Fruit fly (Drosophila melanogaster) whole organism, embryonic: ENCODE data around the gene CG14851.
A peak's percentile ranks its signal among the peaks of the same experiment; 100 is the strongest.

Experiments used
- BEAF-32 ChIP-seq: fragments of 200-800 bp; sonication (Bioruptor generic); optimal IDR thresholded peaks from 3 replicates; lab custom pipeline; 2017; ENCODE audit warnings: missing biosample characterization, missing genetic modification characterization, mild to moderate bottlenecking, moderate library complexity, missing genetic modification reagents
- Blimp-1 ChIP-seq: fragments of 200-800 bp; sonication (Bioruptor generic); optimal IDR thresholded peaks from 3 replicates; lab custom pipeline; 2018; ENCODE audit warnings: missing biosample characterization, missing genetic modification characterization, mild to moderate bottlenecking, moderate library complexity, missing genetic modification reagents
- CG11456 ChIP-seq: fragments of 200-800 bp; sonication (Bioruptor generic); IDR thresholded peaks from 3 replicates; pipeline ENCODE4 v1.3.6; 2022; ENCODE audit warnings: missing biosample characterization, missing genetic modification characterization
- CG12236 ChIP-seq: fragments of 200-800 bp; sonication (Bioruptor generic); optimal IDR thresholded peaks from 2 replicates; lab custom pipeline; 2016; ENCODE audit warnings: missing biosample characterization, missing genetic modification characterization
- CG13424 ChIP-seq: fragments of 200-800 bp; sonication (Bioruptor generic); optimal IDR thresholded peaks from 2 replicates; lab custom pipeline; 2019; ENCODE audit warnings: missing biosample characterization, mild to moderate bottlenecking, missing genetic modification characterization, moderate library complexity
- CG14667 ChIP-seq: fragments of 200-800 bp; sonication (Bioruptor generic); IDR thresholded peaks from 2 replicates; pipeline ENCODE4 v1.3.6; 2022; ENCODE audit warnings: missing biosample characterization, missing genetic modification characterization
- CG14965 ChIP-seq: fragments of 200-800 bp; sonication (Bioruptor generic); optimal IDR thresholded peaks from 2 replicates; lab custom pipeline; 2016; ENCODE audit warnings: missing biosample characterization, missing genetic modification characterization, borderline replicate concordance
- CG16813 ChIP-seq: fragments of 200-800 bp; sonication (Bioruptor generic); IDR thresholded peaks from 3 replicates; pipeline ENCODE4 v1.3.6; 2022; ENCODE audit warnings: missing biosample characterization, missing genetic modification characterization; ENCODE audit not compliant: partially characterized antibody
- CG17912 ChIP-seq: fragments of 200-800 bp; sonication (Bioruptor generic); optimal IDR thresholded peaks from 2 replicates; lab custom pipeline; 2018; ENCODE audit warnings: missing biosample characterization, mild to moderate bottlenecking, missing genetic modification characterization
- CG1832 ChIP-seq: fragments of 200-800 bp; sonication (Bioruptor generic); optimal IDR thresholded peaks from 2 replicates; lab custom pipeline; 2017; ENCODE audit warnings: missing biosample characterization, mild to moderate bottlenecking, missing genetic modification characterization, inconsistent platforms
- CG18476 ChIP-seq: fragments of 200-800 bp; sonication (Bioruptor generic); optimal IDR thresholded peaks from 2 replicates; lab custom pipeline; 2016; ENCODE audit warnings: missing biosample characterization, mild to moderate bottlenecking, missing genetic modification characterization
- CG3281 ChIP-seq: fragments of 200-800 bp; sonication (Bioruptor generic); optimal IDR thresholded peaks from 3 replicates; lab custom pipeline; 2017; ENCODE audit warnings: missing biosample characterization, mild to moderate bottlenecking, missing genetic modification characterization
- CG33213 ChIP-seq: fragments of 200-800 bp; sonication (Bioruptor generic); optimal IDR thresholded peaks from 3 replicates; lab custom pipeline; 2016; ENCODE audit warnings: missing biosample characterization, missing genetic modification characterization
- CG3838 ChIP-seq: fragments of 200-800 bp; sonication (Bioruptor generic); optimal IDR thresholded peaks from 3 replicates; lab custom pipeline; 2016; ENCODE audit warnings: missing biosample characterization, missing genetic modification characterization
- CG4360 ChIP-seq: fragments of 200-800 bp; sonication (Bioruptor generic); IDR thresholded peaks from 2 replicates; pipeline ENCODE4 v1.3.6; 2022; ENCODE audit warnings: missing biosample characterization, missing genetic modification characterization
- CG4617 ChIP-seq: fragments of 200-800 bp; sonication (Bioruptor generic); optimal IDR thresholded peaks from 3 replicates; lab custom pipeline; 2016; ENCODE audit warnings: missing biosample characterization, missing genetic modification characterization, borderline replicate concordance
- CG4820 ChIP-seq: fragments of 200-800 bp; sonication (Bioruptor generic); optimal IDR thresholded peaks from 3 replicates; lab custom pipeline; 2016; ENCODE audit warnings: missing biosample characterization, missing genetic modification characterization
- CG6791 ChIP-seq: fragments of 200-800 bp; sonication (Bioruptor generic); IDR thresholded peaks from 3 replicates; pipeline ENCODE4 v1.3.6; 2022; ENCODE audit warnings: missing biosample characterization, missing genetic modification characterization; ENCODE audit not compliant: partially characterized antibody
- CG9437 ChIP-seq: fragments of 200-800 bp; sonication (Bioruptor generic); optimal IDR thresholded peaks from 2 replicates; lab custom pipeline; 2018; ENCODE audit warnings: missing biosample characterization, mild to moderate bottlenecking, missing genetic modification characterization
- CHES-1-like ChIP-seq: fragments of 200-800 bp; sonication (Bioruptor generic); optimal IDR thresholded peaks from 2 replicates; lab custom pipeline; 2016; ENCODE audit warnings: missing biosample characterization, missing genetic modification characterization
- CrebB ChIP-seq: fragments of 200-800 bp; sonication (Bioruptor generic); optimal IDR thresholded peaks from 3 replicates; lab custom pipeline; 2018; ENCODE audit warnings: missing biosample characterization, mild to moderate bottlenecking, missing genetic modification characterization
- Doc2 ChIP-seq: fragments of 200-800 bp; sonication (Bioruptor generic); IDR thresholded peaks from 2 replicates; pipeline ENCODE4 v1.3.6; 2022; ENCODE audit warnings: missing biosample characterization, missing genetic modification characterization
- Doc3 ChIP-seq: fragments of 200-800 bp; sonication (Bioruptor generic); IDR thresholded peaks from 3 replicates; pipeline ENCODE4 v1.3.6; 2022; ENCODE audit warnings: missing biosample characterization, missing genetic modification characterization; ENCODE audit not compliant: partially characterized antibody
- Dp ChIP-seq: fragments of 200-800 bp; sonication (Bioruptor generic); optimal IDR thresholded peaks from 2 replicates; lab custom pipeline; 2018; ENCODE audit warnings: missing biosample characterization, mild to moderate bottlenecking, missing genetic modification characterization, moderate library complexity
- E2f1 ChIP-seq: fragments of 200-800 bp; sonication (Bioruptor generic); IDR thresholded peaks from 2 replicates; pipeline ENCODE4 v1.3.6; 2022; ENCODE audit warnings: missing biosample characterization, missing genetic modification characterization
- HmgZ ChIP-seq: fragments of 200-800 bp; sonication (Bioruptor generic); optimal IDR thresholded peaks from 2 replicates; lab custom pipeline; 2018; ENCODE audit warnings: missing biosample characterization, mild to moderate bottlenecking, missing genetic modification characterization
- Hmx ChIP-seq: fragments of 200-800 bp; sonication (Bioruptor generic); optimal IDR thresholded peaks from 2 replicates; lab custom pipeline; 2016; ENCODE audit warnings: missing biosample characterization, missing genetic modification characterization
- Nf-YA ChIP-seq: fragments of 200-800 bp; sonication (Bioruptor generic); IDR thresholded peaks from 2 replicates; pipeline ENCODE4 v1.3.6; 2022; ENCODE audit warnings: missing biosample characterization, missing genetic modification characterization
- Sry-β ChIP-seq: fragments of 200-800 bp; sonication (Bioruptor generic); optimal IDR thresholded peaks from 2 replicates; lab custom pipeline; 2018; ENCODE audit warnings: missing biosample characterization, mild to moderate bottlenecking, missing genetic modification characterization, moderate library complexity
- al ChIP-seq: fragments of 200-800 bp; sonication (Bioruptor generic); IDR thresholded peaks from 2 replicates; pipeline ENCODE4 v1.3.6; 2022; ENCODE audit warnings: missing biosample characterization, missing genetic modification characterization
- aop ChIP-seq: fragments of 200-800 bp; sonication (Bioruptor generic); IDR thresholded peaks from 2 replicates; pipeline ENCODE4 v1.3.6; 2022; ENCODE audit warnings: missing biosample characterization, missing genetic modification characterization
- bigmax ChIP-seq: fragments of 200-800 bp; sonication (Bioruptor generic); optimal IDR thresholded peaks from 2 replicates; lab custom pipeline; 2018; ENCODE audit warnings: missing biosample characterization, mild to moderate bottlenecking, missing genetic modification characterization
- bsh ChIP-seq, 2 experiments: fragments of 200-800 bp; sonication (Bioruptor generic); optimal IDR thresholded peaks; 2 replicates each; lab custom pipeline; 2017 to 2018; ENCODE audit warnings: mild to moderate bottlenecking in 2 of 2, missing biosample characterization in 2 of 2, missing genetic modification characterization in 2 of 2, moderate library complexity in 1 of 2
- btn ChIP-seq: fragments of 200-800 bp; sonication (Bioruptor generic); optimal IDR thresholded peaks from 2 replicates; lab custom pipeline; 2016; ENCODE audit warnings: missing biosample characterization, missing genetic modification characterization
- dpn ChIP-seq, 2 experiments: fragments of 200-800 bp; sonication (Bioruptor generic); optimal IDR thresholded peaks; 3 replicates each; lab custom pipeline; 2016; ENCODE audit warnings: missing biosample characterization in 2 of 2, missing genetic modification characterization in 2 of 2
- fd64A ChIP-seq: fragments of 200-800 bp; sonication (Bioruptor generic); optimal IDR thresholded peaks from 3 replicates; lab custom pipeline; 2018; ENCODE audit warnings: missing biosample characterization, mild to moderate bottlenecking, missing genetic modification characterization
- gcm2 ChIP-seq: fragments of 200-800 bp; sonication (Bioruptor generic); optimal IDR thresholded peaks from 2 replicates; lab custom pipeline; 2016; ENCODE audit warnings: missing biosample characterization, missing genetic modification characterization
- hbn ChIP-seq: fragments of 200-800 bp; sonication (Bioruptor generic); IDR thresholded peaks from 2 replicates; pipeline ENCODE4 v1.3.6; 2022; ENCODE audit warnings: missing biosample characterization, missing genetic modification characterization; ENCODE audit not compliant: partially characterized antibody
- ken ChIP-seq: fragments of 200-800 bp; sonication (Bioruptor generic); IDR thresholded peaks from 3 replicates; pipeline ENCODE4 v1.3.6; 2022; ENCODE audit warnings: missing biosample characterization, missing genetic modification characterization
- mld ChIP-seq: fragments of 200-800 bp; sonication (Bioruptor generic); IDR thresholded peaks from 3 replicates; pipeline ENCODE4 v1.3.6; 2022; ENCODE audit warnings: missing biosample characterization, missing genetic modification characterization; ENCODE audit not compliant: partially characterized antibody
- nerfin-1 ChIP-seq: fragments of 200-800 bp; sonication (Bioruptor generic); optimal IDR thresholded peaks from 3 replicates; lab custom pipeline; 2019; ENCODE audit warnings: missing biosample characterization, mild to moderate bottlenecking, missing genetic modification characterization, moderate library complexity
- peb ChIP-seq: fragments of 200-800 bp; sonication (Bioruptor generic); IDR thresholded peaks from 2 replicates; pipeline ENCODE4 v1.3.6; 2022; ENCODE audit warnings: missing biosample characterization, missing genetic modification characterization
- pzg ChIP-seq: fragments of 200-800 bp; sonication (Bioruptor generic); optimal IDR thresholded peaks from 3 replicates; lab custom pipeline; 2018; ENCODE audit warnings: missing biosample characterization, mild to moderate bottlenecking, missing genetic modification characterization, moderate library complexity
- sc ChIP-seq, 3 experiments: fragments of >200 bp in 2 of 3; fragments of 200-800 bp in 1 of 3; sonication (Bioruptor generic) in 1 of 3; optimal IDR thresholded peaks; 2 replicates in 2 of 3; 3 replicates in 1 of 3; lab custom pipeline; 2017; ENCODE audit warnings: mild to moderate bottlenecking in 1 of 3, missing biosample characterization in 1 of 3, missing genetic modification characterization in 1 of 3, missing genetic modification reagents in 1 of 3
- sens-2 ChIP-seq: fragments of 200-800 bp; sonication (Bioruptor generic); IDR thresholded peaks from 2 replicates; pipeline ENCODE4 v1.3.6; 2022; ENCODE audit warnings: missing biosample characterization, missing genetic modification characterization
- trem ChIP-seq: fragments of 200-800 bp; optimal IDR thresholded peaks from 3 replicates; lab custom pipeline; 2019; ENCODE audit warnings: missing biosample characterization, mild to moderate bottlenecking, missing genetic modification characterization, moderate library complexity
- vvl ChIP-seq: fragments of 200-800 bp; sonication (Bioruptor generic); IDR thresholded peaks from 2 replicates; pipeline ENCODE4 v1.3.6; 2022; ENCODE audit warnings: missing biosample characterization, missing genetic modification characterization

The CG14851 gene

dm6 chr3R:14574962-14575717, 13.0 kb downstream of the CG14851 start (continued):
- TF ChIP-seq dpn (GFP tag; optimal IDR thresholded peaks at IDR 0.05; lab: Kevin White, UChicago): peak; percentile 58 to 70
- no peak for TF ChIP-seq pzg (GFP tag; lab: Kevin White, UChicago)
- peak; percentile 37 for TF ChIP-seq Hmx (GFP tag; lab: Kevin White, UChicago)
- peak; percentile 23 for TF ChIP-seq CG3838 (GFP tag; lab: Kevin White, UChicago)
- TF ChIP-seq Blimp-1 (GFP tag; lab: Kevin White, UChicago): peak; percentile 73
- TF ChIP-seq CG6791 (GFP tag; lab: Robert Waterston, UW): no peak
- peak; percentile 57 for TF ChIP-seq BEAF-32 (GFP tag; lab: Kevin White, UChicago)
- peak; percentile 5 for TF ChIP-seq CG1832 (GFP tag; lab: Kevin White, UChicago)
- TF ChIP-seq CG11456 (GFP tag; lab: Robert Waterston, UW): peak; percentile 66; the same call in 2 of the 3 replicates
- TF ChIP-seq CG14667: 0 out of 2 replicates have a peak, but pooled peaks have one; percentile 25
- TF ChIP-seq vvl: peak; percentile 58; the same call in 1 of the 2 replicates
- TF ChIP-seq al (GFP tag; lab: Robert Waterston, UW): peak; percentile 56
- peak; percentile 86 for TF ChIP-seq Sry-β (GFP tag; lab: Kevin White, UChicago)
- peak; percentile 59 for TF ChIP-seq CHES-1-like (GFP tag; lab: Kevin White, UChicago)
- peak; percentile 36 for TF ChIP-seq gcm2 (GFP tag; lab: Kevin White, UChicago)
- no peak for TF ChIP-seq CG12236 (GFP tag; lab: Kevin White, UChicago)
- TF ChIP-seq HmgZ: peak; percentile 32
- no peak for TF ChIP-seq Dp (GFP tag; lab: Kevin White, UChicago)
- no peak for TF ChIP-seq CG14965 (GFP tag; lab: Kevin White, UChicago)
- peak in 1 of 2 experiments; percentile 71 for TF ChIP-seq bsh (GFP tag; optimal IDR thresholded peaks at IDR 0.05; lab: Kevin White, UChicago)
- peak; percentile 61 for TF ChIP-seq trem (tag; lab: Kevin White, UChicago)
- TF ChIP-seq CG4617 (GFP tag; lab: Kevin White, UChicago): no peak
- no peak; the same call in 1 of the 2 replicates for TF ChIP-seq hbn
- TF ChIP-seq Nf-YA (GFP tag; lab: Robert Waterston, UW): peak; percentile 22; the same call in 1 of the 2 replicates
- peak; percentile 65; the same call in 2 of the 3 replicates for TF ChIP-seq ken (GFP tag; lab: Robert Waterston, UW)
- TF ChIP-seq Doc3 (GFP tag; lab: Robert Waterston, UW): 0 out of 3 replicates have a peak, but pooled peaks have one; percentile 28
- peak; percentile 2 for TF ChIP-seq CG33213 (GFP tag; lab: Kevin White, UChicago)
- TF ChIP-seq aop (GFP tag; lab: Robert Waterston, UW): no peak
- no peak for TF ChIP-seq mld (GFP tag; lab: Robert Waterston, UW)
- TF ChIP-seq peb (GFP tag; lab: Robert Waterston, UW): 0 out of 2 replicates have a peak, but pooled peaks have one; percentile 18
- no peak for TF ChIP-seq btn
- TF ChIP-seq bigmax (GFP tag; lab: Kevin White, UChicago): peak; percentile 97
- peak; percentile 65 for TF ChIP-seq E2f1
- no peak for TF ChIP-seq CG16813
- TF ChIP-seq CG4360 (GFP tag; lab: Robert Waterston, UW): no peak
- TF ChIP-seq sc (optimal IDR thresholded peaks at IDR 0.05; lab: Kevin White, UChicago): no peak
- TF ChIP-seq sc (GFP tag; optimal IDR thresholded peaks at IDR 0.05; lab: Kevin White, UChicago): peak; percentile 31
- peak; percentile 63 for TF ChIP-seq nerfin-1
- no peak for TF ChIP-seq CG17912 (GFP tag; lab: Kevin White, UChicago)
- TF ChIP-seq CG18476 (GFP tag; lab: Kevin White, UChicago): peak; percentile 38
- TF ChIP-seq CG3281 (GFP tag; lab: Kevin White, UChicago): peak; percentile 77
- peak; percentile 73 for TF ChIP-seq CG9437 (GFP tag; lab: Kevin White, UChicago)
- no peak for TF ChIP-seq Doc2 (GFP tag; lab: Robert Waterston, UW)
- TF ChIP-seq sens-2: 0 out of 2 replicates have a peak, but pooled peaks have one; percentile 16
- no peak for TF ChIP-seq fd64A (GFP tag; lab: Kevin White, UChicago)
- TF ChIP-seq CG13424 (tag; lab: Kevin White, UChicago): peak; percentile 85
- peak; percentile 67 for TF ChIP-seq CG4820 (GFP tag; lab: Kevin White, UChicago)
- no peak for TF ChIP-seq CrebB (tag; lab: Kevin White, UChicago)
